Worm (Caenorhabditis elegans): ENCODE data around the gene F25G6.1.

ce11 chrV:8548989-8549388, 25.9 kb upstream of the F25G6.1 start, which contains the start of gene stdh-4:
- TF ChIP-seq T22C8.4 (GFP tag; IDR thresholded peaks at IDR 0.05): no peak
- TF ChIP-seq flt-1 (GFP tag; IDR thresholded peaks at IDR 0.05): no peak
- TF ChIP-seq klf-2 (GFP tag; conservative IDR thresholded peaks at IDR 0.05): no peak
- no peak for TF ChIP-seq cog-1 (tag; optimal IDR thresholded peaks at IDR 0.05)
- TF ChIP-seq ztf-29 (GFP tag; IDR thresholded peaks at IDR 0.05): no peak
